Fruit fly (Drosophila melanogaster): ENCODE measurements around the gene CG4045.
A peak's percentile ranks its signal among the peaks of the same experiment; 100 is the strongest.

The CG4045 gene

DNA sequence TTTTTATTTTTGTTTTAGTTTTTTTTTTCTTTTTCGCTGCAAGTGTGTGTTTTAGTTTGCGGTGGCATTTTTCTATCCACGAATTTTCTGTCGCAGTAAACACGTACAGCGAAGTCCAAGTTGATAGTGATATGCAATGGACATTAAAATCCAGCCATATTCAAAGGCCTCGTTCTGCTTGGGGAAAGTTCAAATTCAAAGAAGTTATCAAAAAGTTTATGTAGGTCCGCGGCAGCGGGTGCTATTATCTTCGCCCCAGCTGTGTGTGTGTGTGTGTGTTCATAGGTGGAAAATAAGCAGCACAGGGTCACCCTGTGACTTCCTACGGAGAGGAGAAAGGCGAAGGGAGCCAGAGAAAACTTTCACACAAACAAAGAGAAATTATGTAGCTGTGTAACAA lies 11.8 kb upstream of the CG4045 start (continued):
- TF ChIP-seq CG2120 (GFP tag; optimal IDR thresholded peaks at IDR 0.05) (peak; percentile 42), CG7357 (GFP tag; IDR thresholded peaks at IDR 0.05) (peak; percentile 50; the same call in 1 of the 3 replicates), CG10959 (GFP tag; IDR thresholded peaks at IDR 0.05) (no peak), Rx (GFP tag; IDR thresholded peaks at IDR 0.05) (peak; percentile 58), hkb (optimal IDR thresholded peaks at IDR 0.05) (no peak), hkb (GFP tag; IDR thresholded peaks at IDR 0.05) (peak; percentile 75), Sin3A (optimal IDR thresholded peaks at IDR 0.05) (no peak), onecut (GFP tag; IDR thresholded peaks at IDR 0.05) (0 out of 2 replicates have a peak, but pooled peaks have one; percentile 27), CG15479 (GFP tag; optimal IDR thresholded peaks at IDR 0.05) (no peak), CG6854 (GFP tag; optimal IDR thresholded peaks at IDR 0.05) (no peak), danr (GFP tag; IDR thresholded peaks at IDR 0.05) (peak; percentile 40; the same call in 1 of the 2 replicates), CG11093 (GFP tag; IDR thresholded peaks at IDR 0.05) (peak; percentile 47; the same call in 2 of the 3 replicates), dmrt11E (tag; optimal IDR thresholded peaks at IDR 0.05) (peak; percentile 55), ttk (GFP tag; IDR thresholded peaks at IDR 0.05) (peak; percentile 36), Lhr (GFP tag; optimal IDR thresholded peaks at IDR 0.05) (peak; percentile 4), CG17802 (tag; optimal IDR thresholded peaks at IDR 0.05) (peak; percentile 14), luna (GFP tag; optimal IDR thresholded peaks at IDR 0.05) (no peak), CG5245 (GFP tag; optimal IDR thresholded peaks at IDR 0.05) (no peak), aop (GFP tag; IDR thresholded peaks at IDR 0.05) (no peak), CG9932 (GFP tag; IDR thresholded peaks at IDR 0.05) (peak; percentile 27; the same call in 1 of the 2 replicates), ATbp (GFP tag; optimal IDR thresholded peaks at IDR 0.05) (peak; percentile 81), ftz-f1 (GFP tag; optimal IDR thresholded peaks at IDR 0.05) (no peak), trem (tag; optimal IDR thresholded peaks at IDR 0.05) (no peak), Hey (tag; optimal IDR thresholded peaks at IDR 0.05) (no peak), shn (GFP tag; optimal IDR thresholded peaks at IDR 0.05) (peak; percentile 5), eyg (GFP tag; optimal IDR thresholded peaks at IDR 0.05) (no peak), CG7963 (GFP tag; IDR thresholded peaks at IDR 0.05; ENCODE audit: partially characterized antibody) (no peak), exex (tag; optimal IDR thresholded peaks at IDR 0.05) (no peak), CG6254 (GFP tag; optimal IDR thresholded peaks at IDR 0.05) (peak; percentile 99), CG9437 (GFP tag; optimal IDR thresholded peaks at IDR 0.05) (peak; percentile 24), CG6683 (GFP tag; optimal IDR thresholded peaks at IDR 0.05) (no peak), scrt (GFP tag; optimal IDR thresholded peaks at IDR 0.05) (no peak), ind (GFP tag; optimal IDR thresholded peaks at IDR 0.05) (peak; percentile 48), BEAF-32 (GFP tag; optimal IDR thresholded peaks at IDR 0.05) (no peak), CG17829 (tag; optimal IDR thresholded peaks at IDR 0.05) (peak; percentile 48), run (tag; optimal IDR thresholded peaks at IDR 0.05) (peak; percentile 13), CG6654 (GFP tag; optimal IDR thresholded peaks at IDR 0.05) (no peak), CG10366 (GFP tag; IDR thresholded peaks at IDR 0.05) (peak; percentile 78), usp (GFP tag; optimal IDR thresholded peaks at IDR 0.05) (no peak), btn (GFP tag; optimal IDR thresholded peaks at IDR 0.05) (no peak), CG4820 (GFP tag; optimal IDR thresholded peaks at IDR 0.05) (peak; percentile 16), p53 (GFP tag; optimal IDR thresholded peaks at IDR 0.05) (no peak), chm (GFP tag; IDR thresholded peaks at IDR 0.05) (peak; percentile 81), CG42726 (GFP tag; IDR thresholded peaks at IDR 0.05; ENCODE audit: partially characterized antibody) (no peak), Dref (GFP tag; IDR thresholded peaks at IDR 0.05) (no peak), lilli (GFP tag; optimal IDR thresholded peaks at IDR 0.05) (peak; percentile 48), Hmx (GFP tag; optimal IDR thresholded peaks at IDR 0.05) (no peak), CG6175 (GFP tag; IDR thresholded peaks at IDR 0.05) (0 out of 3 replicates have a peak, but pooled peaks have one; percentile 24), CG6765 (GFP tag; optimal IDR thresholded peaks at IDR 0.05) (no peak), CG14014 (GFP tag; IDR thresholded peaks at IDR 0.05) (peak; percentile 49; the same call in 1 of the 2 replicates), CG10654 (GFP tag; optimal IDR thresholded peaks at IDR 0.05) (peak; percentile 47), Awh (GFP tag; IDR thresholded peaks at IDR 0.05) (peak; percentile 77)

All from whole organism, embryonic.